Worm (Caenorhabditis elegans): Measurements from ENCODE around the gene C24D10.49.

Gene C24D10.49

ce11 chrIV:5183755-5184166, 26.6 kb upstream of the C24D10.49 start, which contains the start of gene W03F8.4 (continued):
- TF ChIP-seq egl-18 (GFP tag; IDR thresholded peaks at IDR 0.05) (0 out of 2 replicates have a peak, but pooled peaks have one; percentile 64), ceh-79 (tag; optimal IDR thresholded peaks at IDR 0.05) (no peak), nhr-80 (tag; optimal IDR thresholded peaks at IDR 0.05) (peak; percentile 65), fkh-3 (tag; optimal IDR thresholded peaks at IDR 0.05) (no peak), egl-44 (GFP tag; IDR thresholded peaks at IDR 0.05) (no peak), lin-26 (GFP tag; IDR thresholded peaks at IDR 0.05) (0 out of 2 replicates have a peak, but pooled peaks have one; percentile 35), mel-28 (tag; optimal IDR thresholded peaks at IDR 0.05; ENCODE audit: borderline replicate concordance) (no peak), hmg-20 (GFP tag; IDR thresholded peaks at IDR 0.05) (peak; percentile 86), ztf-3 (GFP tag; optimal IDR thresholded peaks at IDR 0.05) (no peak), D2030.7 (GFP tag; IDR thresholded peaks at IDR 0.05) (peak; percentile 87), cebp-1 (GFP tag; IDR thresholded peaks at IDR 0.05) (peak; percentile 47; the same call in 1 of the 2 replicates), cebp-1 (tag; optimal IDR thresholded peaks at IDR 0.05) (peak; percentile 84), ekl-4 (GFP tag; IDR thresholded peaks at IDR 0.05) (peak; percentile 93), B0261.1 (tag; optimal IDR thresholded peaks at IDR 0.05) (peak; percentile 0), atf-7 (tag; optimal IDR thresholded peaks at IDR 0.05) (peak; percentile 42), unc-62 (GFP tag; optimal IDR thresholded peaks at IDR 0.05) (no peak), egrh-3 (GFP tag; IDR thresholded peaks at IDR 0.05) (no peak), somi-1 (GFP tag; optimal IDR thresholded peaks at IDR 0.05) (peak; percentile 55), ztf-28 (GFP tag; IDR thresholded peaks at IDR 0.05) (0 out of 2 replicates have a peak, but pooled peaks have one; percentile 76), madf-8 (GFP tag; conservative IDR thresholded peaks at IDR 0.05) (peak; percentile 45), athp-1 (tag; optimal IDR thresholded peaks at IDR 0.05) (peak; percentile 41), ceh-100 (GFP tag; IDR thresholded peaks at IDR 0.05) (peak; percentile 83), dox-1 (GFP tag; IDR thresholded peaks at IDR 0.05) (peak; percentile 96), hmg-1.2 (GFP tag; IDR thresholded peaks at IDR 0.05) (peak; percentile 68), F33H1.4 (GFP tag; IDR thresholded peaks at IDR 0.05) (peak; percentile 75), unc-130 (GFP tag; optimal IDR thresholded peaks at IDR 0.05) (peak; percentile 47), tbp1 (GFP tag; optimal IDR thresholded peaks at IDR 0.05) (peak; percentile 75), cebp-2 (GFP tag; IDR thresholded peaks at IDR 0.05) (no peak), F57C9.4 (tag; optimal IDR thresholded peaks at IDR 0.05) (no peak), zim-3 (tag; optimal IDR thresholded peaks at IDR 0.05) (peak; percentile 25), sptf-2 (GFP tag; optimal IDR thresholded peaks at IDR 0.05) (no peak), dpl-1 (GFP tag; optimal IDR thresholded peaks at IDR 0.05) (peak; percentile 92), hrde-1 (tag; optimal IDR thresholded peaks at IDR 0.05; ENCODE audit: borderline replicate concordance) (peak; percentile 1), Y56A3A.18 (GFP tag; IDR thresholded peaks at IDR 0.05) (peak; percentile 83; the same call in 1 of the 2 replicates), tlf-1 (GFP tag; optimal IDR thresholded peaks at IDR 0.05) (peak; percentile 91), akir-1 (GFP tag; optimal IDR thresholded peaks at IDR 0.05) (peak; percentile 11), snpc-4 (GFP tag; optimal IDR thresholded peaks at IDR 0.05) (peak; percentile 88), snpc-4 (tag; optimal IDR thresholded peaks at IDR 0.05) (peak; percentile 82 to 95 (median 94)), snpc-3.4 (tag; optimal IDR thresholded peaks at IDR 0.05) (peak; percentile 66), F39B2.1 (GFP tag; IDR thresholded peaks at IDR 0.05) (0 out of 2 replicates have a peak, but pooled peaks have one; percentile 32), ccch-3 (GFP tag; optimal IDR thresholded peaks at IDR 0.05) (no peak), bed-1 (GFP tag; IDR thresholded peaks at IDR 0.05) (0 out of 2 replicates have a peak, but pooled peaks have one; percentile 70), nhr-120 (GFP tag; IDR thresholded peaks at IDR 0.05) (no peak), lin-54 (GFP tag; optimal IDR thresholded peaks at IDR 0.05) (peak; percentile 99), aptf-2 (GFP tag; conservative IDR thresholded peaks at IDR 0.05) (no peak), Y53G8AR.9 (GFP tag; conservative IDR thresholded peaks at IDR 0.05) (peak; percentile 94)
